Worm (Caenorhabditis elegans) whole organism, midembryonic: ENCODE results near the gene lips-17.

Experiments used
- T22C8.4 ChIP-seq: fragments of 200-800 bp; sonication (Bioruptor generic); IDR thresholded peaks from 2 replicates; pipeline ENCODE4 v1.3.6; 2022; ENCODE audit warnings: missing genetic modification characterization, missing compliant biosample characterization
- cog-1 ChIP-seq: sonication (generic microtip); optimal IDR thresholded peaks from 2 replicates; lab custom pipeline; 2016; ENCODE audit warnings: missing genetic modification characterization, missing compliant biosample characterization
- flt-1 ChIP-seq: fragments of 200-800 bp; sonication (Bioruptor generic); IDR thresholded peaks from 2 replicates; pipeline ENCODE4 v1.3.6; 2022; ENCODE audit warnings: missing genetic modification characterization, missing compliant biosample characterization
- klf-2 ChIP-seq: fragments of 200-800 bp; sonication (Bioruptor generic); conservative IDR thresholded peaks from 2 replicates; pipeline ENCODE4 v1.3.6; 2022; ENCODE audit warnings: missing genetic modification reagents, missing genetic modification characterization, missing compliant biosample characterization
- med-1 ChIP-seq: sonication (generic microtip); optimal IDR thresholded peaks from 2 replicates; lab custom pipeline; 2017; ENCODE audit warnings: missing genetic modification characterization, mild to moderate bottlenecking, missing compliant biosample characterization, antibody characterized with exemption, missing genetic modification reagents; ENCODE audit not compliant: insufficient read depth
- ref-1 ChIP-seq: fragments of 200-800 bp; sonication (Bioruptor generic); conservative IDR thresholded peaks from 2 replicates; pipeline ENCODE4 v1.3.6; 2022; ENCODE audit warnings: missing genetic modification reagents, missing genetic modification characterization, missing compliant biosample characterization
- tab-1 ChIP-seq: fragments of 200-800 bp; sonication (Bioruptor generic); IDR thresholded peaks from 2 replicates; pipeline ENCODE4 v1.3.6; 2022; ENCODE audit warnings: missing genetic modification characterization, missing compliant biosample characterization
- ztf-23 ChIP-seq: fragments of 200-800 bp; sonication (Bioruptor generic); IDR thresholded peaks from 2 replicates; pipeline ENCODE4 v1.3.6; 2022; ENCODE audit warnings: missing genetic modification reagents, missing genetic modification characterization, missing compliant biosample characterization
- ztf-29 ChIP-seq: fragments of 200-800 bp; sonication (Bioruptor generic); IDR thresholded peaks from 2 replicates; pipeline ENCODE4 v1.3.6; 2022; ENCODE audit warnings: missing genetic modification reagents, missing genetic modification characterization, missing compliant biosample characterization

lips-17 gene

ce11 chrII:7651171-7651570 lies 43.1 kb downstream of the lips-17 start, which contains the start of gene pde-4:
pde-4 (minus strand) TSS chrII:7651246.
- no peak for TF ChIP-seq cog-1 (tag; lab: Kevin White, UChicago)
- no peak for TF ChIP-seq ref-1
- no peak for TF ChIP-seq klf-2 (GFP tag; lab: Robert Waterston, UW)
- no peak for TF ChIP-seq ztf-29 (GFP tag; lab: Robert Waterston, UW)
- no peak for TF ChIP-seq flt-1 (GFP tag; lab: Robert Waterston, UW)
- TF ChIP-seq tab-1 (GFP tag; lab: Robert Waterston, UW): no peak
- no peak for TF ChIP-seq med-1 (GFP tag; lab: Kevin White, UChicago)
- no peak for TF ChIP-seq T22C8.4 (GFP tag; lab: Robert Waterston, UW)
- TF ChIP-seq ztf-23 (GFP tag; lab: Robert Waterston, UW): no peak
